Worm (Caenorhabditis elegans) whole organism, L2 larva: Measurements from ENCODE around the gene srh-222.

ENCODE experiments used
- R02D3.7 ChIP-seq: fragments of 150-350 bp; optimal IDR thresholded peaks from 2 replicates; lab custom pipeline; 2014; ENCODE audit warnings: missing biosample characterization, missing genetic modification characterization
- ama-1 ChIP-seq: fragments of 150-350 bp; optimal IDR thresholded peaks from 2 replicates; lab custom pipeline; 2018; ENCODE audit warnings: inconsistent platforms
- lsy-2 ChIP-seq, 2 experiments: fragments of 150-350 bp in 1 of 2; sonication (generic microtip) in 1 of 2; optimal IDR thresholded peaks; 2 replicates each; lab custom pipeline; 2014 to 2017; ENCODE audit warnings: missing biosample characterization in 2 of 2, missing genetic modification characterization in 2 of 2
- mbf-1 ChIP-seq: sonication (generic microtip); optimal IDR thresholded peaks from 2 replicates; lab custom pipeline; 2017; ENCODE audit warnings: missing biosample characterization, missing genetic modification characterization
- nhr-12 ChIP-seq: fragments of 150-350 bp; optimal IDR thresholded peaks from 2 replicates; lab custom pipeline; 2014; ENCODE audit warnings: missing biosample characterization, missing genetic modification characterization
- nhr-237 ChIP-seq: fragments of 150-350 bp; optimal IDR thresholded peaks from 2 replicates; lab custom pipeline; 2014; ENCODE audit warnings: missing biosample characterization, missing genetic modification characterization
- peb-1 ChIP-seq: fragments of 150-350 bp; optimal IDR thresholded peaks from 2 replicates; lab custom pipeline; 2014; ENCODE audit warnings: missing biosample characterization, missing genetic modification characterization

ce11 chrIV:3981601-3982000, 2.0 kb downstream of the srh-222 start, which contains the start of gene srh-223:
- no peak for TF ChIP-seq peb-1 (tag; lab: Kevin White, UChicago)
- no peak for TF ChIP-seq lsy-2 (tag; optimal IDR thresholded peaks at IDR 0.05; lab: Kevin White, UChicago)
- no peak for TF ChIP-seq nhr-12 (tag; lab: Kevin White, UChicago)
- no peak for TF ChIP-seq ama-1 (lab: Kevin White, UChicago)
- TF ChIP-seq R02D3.7 (tag; lab: Kevin White, UChicago) = no peak
- no peak for TF ChIP-seq nhr-237 (tag; lab: Kevin White, UChicago)
- no peak for TF ChIP-seq mbf-1 (tag; lab: Kevin White, UChicago)
